Fruit fly (Drosophila melanogaster): Measurements from ENCODE around the gene Orct.

dm6 chr3R:24270034-24270433 lies 6.0 kb upstream of the Orct start:
- TF ChIP-seq sim (GFP tag; IDR thresholded peaks at IDR 0.05) (no peak), danr (GFP tag; IDR thresholded peaks at IDR 0.05) (no peak), jing (GFP tag; optimal IDR thresholded peaks at IDR 0.05) (no peak), br (optimal IDR thresholded peaks at IDR 0.05) (no peak), Dad (GFP tag; optimal IDR thresholded peaks at IDR 0.05) (no peak), dmrt11E (tag; optimal IDR thresholded peaks at IDR 0.05) (peak; percentile 37), CG10462 (GFP tag; optimal IDR thresholded peaks at IDR 0.05) (no peak)
